Worm (Caenorhabditis elegans) whole organism, late embryonic: Measurements from ENCODE around the gene srd-25.

Experiments used
- C38D4.7 ChIP-seq: fragments of 200-800 bp; sonication (Bioruptor generic); optimal IDR thresholded peaks from 2 replicates; lab custom pipeline; 2018; ENCODE audit warnings: mild to moderate bottlenecking, missing genetic modification characterization, moderate library complexity, missing compliant biosample characterization
- F13H6.1 ChIP-seq: sonication (generic microtip); optimal IDR thresholded peaks from 2 replicates; lab custom pipeline; 2016; ENCODE audit warnings: missing genetic modification characterization, missing compliant biosample characterization
- K09A11.1 ChIP-seq: sonication (generic microtip); optimal IDR thresholded peaks from 2 replicates; lab custom pipeline; 2017; ENCODE audit warnings: antibody characterized with exemption, mild to moderate bottlenecking, missing genetic modification characterization, missing compliant biosample characterization; ENCODE audit not compliant: insufficient read depth
- T23F11.4 ChIP-seq: fragments of 200-800 bp; sonication (Bioruptor generic); optimal IDR thresholded peaks from 2 replicates; lab custom pipeline; 2018; ENCODE audit warnings: mild to moderate bottlenecking, missing genetic modification characterization, missing compliant biosample characterization
- Y22D7AL.16 ChIP-seq: sonication (generic microtip); optimal IDR thresholded peaks from 2 replicates; lab custom pipeline; 2016; ENCODE audit warnings: missing genetic modification characterization, missing compliant biosample characterization
- ama-1 ChIP-seq: fragments of 150-350 bp; optimal IDR thresholded peaks from 2 replicates; lab custom pipeline; 2014
- ceh-14 ChIP-seq: sonication (generic microtip); optimal IDR thresholded peaks from 2 replicates; lab custom pipeline; 2016; ENCODE audit warnings: missing genotype, missing genetic modification characterization, missing compliant biosample characterization
- ceh-19 ChIP-seq: fragments of 200-800 bp; sonication (Bioruptor generic); optimal IDR thresholded peaks from 2 replicates; lab custom pipeline; 2018; ENCODE audit warnings: mild to moderate bottlenecking, missing genetic modification characterization, missing compliant biosample characterization
- ceh-24 ChIP-seq: sonication (generic microtip); optimal IDR thresholded peaks from 2 replicates; lab custom pipeline; 2016; ENCODE audit warnings: mild to moderate bottlenecking, missing genetic modification characterization, missing compliant biosample characterization
- ceh-31 ChIP-seq: sonication (generic microtip); optimal IDR thresholded peaks from 2 replicates; lab custom pipeline; 2016; ENCODE audit warnings: missing genetic modification characterization, missing compliant biosample characterization
- ceh-48 ChIP-seq: sonication (generic microtip); optimal IDR thresholded peaks from 2 replicates; lab custom pipeline; 2016; ENCODE audit warnings: missing genetic modification characterization, inconsistent platforms, missing compliant biosample characterization
- elt-2 ChIP-seq: sonication (generic microtip); optimal IDR thresholded peaks from 2 replicates; lab custom pipeline; 2016; ENCODE audit warnings: missing genetic modification reagents, missing genetic modification characterization, missing compliant biosample characterization
- ets-4 ChIP-seq: sonication (generic microtip); optimal IDR thresholded peaks from 2 replicates; lab custom pipeline; 2016; ENCODE audit warnings: missing genetic modification characterization, missing compliant biosample characterization
- eyg-1 ChIP-seq: sonication (generic microtip); optimal IDR thresholded peaks from 2 replicates; lab custom pipeline; 2016; ENCODE audit warnings: missing genotype, missing genetic modification characterization, missing compliant biosample characterization
- fkh-10 ChIP-seq: fragments of 150-350 bp; optimal IDR thresholded peaks from 2 replicates; lab custom pipeline; 2014; ENCODE audit warnings: missing biosample characterization, missing genetic modification reagents, missing genetic modification characterization
- gmeb-2 ChIP-seq: sonication (generic microtip); optimal IDR thresholded peaks from 2 replicates; lab custom pipeline; 2016; ENCODE audit warnings: missing genetic modification characterization, inconsistent platforms, missing compliant biosample characterization
- hlh-15 ChIP-seq: sonication (generic microtip); optimal IDR thresholded peaks from 2 replicates; lab custom pipeline; 2016; ENCODE audit warnings: missing genetic modification characterization, missing compliant biosample characterization
- hlh-6 ChIP-seq: sonication (generic microtip); optimal IDR thresholded peaks from 2 replicates; lab custom pipeline; 2016; ENCODE audit warnings: missing genotype, missing genetic modification characterization, missing compliant biosample characterization
- hlh-8 ChIP-seq: sonication (generic microtip); optimal IDR thresholded peaks from 2 replicates; lab custom pipeline; 2016; ENCODE audit warnings: missing genotype, missing genetic modification characterization, missing compliant biosample characterization
- lim-6 ChIP-seq: sonication (generic microtip); optimal IDR thresholded peaks from 2 replicates; lab custom pipeline; 2016; ENCODE audit warnings: missing genetic modification characterization, missing compliant biosample characterization
- lin-11 ChIP-seq: fragments of 200-800 bp; sonication (Bioruptor generic); optimal IDR thresholded peaks from 2 replicates; lab custom pipeline; 2018; ENCODE audit warnings: mild to moderate bottlenecking, missing genetic modification characterization, missing compliant biosample characterization
- madf-2 ChIP-seq: sonication (generic microtip); optimal IDR thresholded peaks from 2 replicates; lab custom pipeline; 2017; ENCODE audit warnings: missing genetic modification characterization, missing compliant biosample characterization
- nhr-11 ChIP-seq: fragments of 150-350 bp; optimal IDR thresholded peaks from 2 replicates; lab custom pipeline; 2014; ENCODE audit warnings: missing biosample characterization, missing genetic modification characterization
- odd-2 ChIP-seq: sonication (generic microtip); optimal IDR thresholded peaks from 2 replicates; lab custom pipeline; 2017; ENCODE audit warnings: antibody characterized with exemption, mild to moderate bottlenecking, missing genetic modification characterization, missing compliant biosample characterization
- pag-3 ChIP-seq: sonication (generic microtip); optimal IDR thresholded peaks from 2 replicates; lab custom pipeline; 2016; ENCODE audit warnings: missing compliant biosample characterization, missing genetic modification characterization, borderline replicate concordance
- pax-1 ChIP-seq: fragments of 150-350 bp; optimal IDR thresholded peaks from 2 replicates; lab custom pipeline; 2014; ENCODE audit warnings: missing biosample characterization, missing genetic modification characterization
- pha-2 ChIP-seq: sonication (generic microtip); optimal IDR thresholded peaks from 2 replicates; lab custom pipeline; 2017; ENCODE audit warnings: mild to moderate bottlenecking, missing genetic modification characterization, missing compliant biosample characterization
- pqm-1 ChIP-seq: sonication (generic microtip); optimal IDR thresholded peaks from 2 replicates; lab custom pipeline; 2016; ENCODE audit warnings: missing genetic modification characterization, missing compliant biosample characterization
- pros-1 ChIP-seq: fragments of 150-350 bp; optimal IDR thresholded peaks from 2 replicates; lab custom pipeline; 2014; ENCODE audit warnings: missing biosample characterization, missing genetic modification reagents, missing genetic modification characterization
- sdc-2 ChIP-seq: sonication (generic microtip); optimal IDR thresholded peaks from 2 replicates; lab custom pipeline; 2016; ENCODE audit warnings: missing genotype, missing genetic modification characterization, missing compliant biosample characterization
- sox-2 ChIP-seq: fragments of 200-800 bp; sonication (Bioruptor generic); IDR thresholded peaks from 2 replicates; pipeline ENCODE4 v1.3.6; 2022; ENCODE audit warnings: missing genetic modification reagents, missing genetic modification characterization, missing compliant biosample characterization
- sox-4 ChIP-seq: sonication (generic microtip); optimal IDR thresholded peaks from 2 replicates; lab custom pipeline; 2017; ENCODE audit warnings: mild to moderate bottlenecking, missing genetic modification characterization, inconsistent platforms, missing compliant biosample characterization
- syd-9 ChIP-seq: sonication (generic microtip); optimal IDR thresholded peaks from 2 replicates; lab custom pipeline; 2016; ENCODE audit warnings: mild to moderate bottlenecking, missing genetic modification characterization, moderate library complexity, missing compliant biosample characterization
- tbx-2 ChIP-seq: sonication (generic microtip); optimal IDR thresholded peaks from 2 replicates; lab custom pipeline; 2016; ENCODE audit warnings: missing genetic modification characterization, missing compliant biosample characterization
- unc-3 ChIP-seq, 2 experiments: fragments of 200-800 bp in 1 of 2; sonication (Bioruptor generic) in 1 of 2; sonication (generic microtip) in 1 of 2; conservative IDR thresholded peaks in 1 of 2; optimal IDR thresholded peaks in 1 of 2; 2 replicates each; pipeline versions ENCODE4 v1.3.6 to Lab custom; 2016 to 2022; ENCODE audit warnings: missing compliant biosample characterization in 2 of 2, missing genetic modification characterization in 2 of 2, missing genetic modification reagents in 1 of 2
- unc-42 ChIP-seq: sonication (generic microtip); optimal IDR thresholded peaks from 2 replicates; lab custom pipeline; 2016; ENCODE audit warnings: missing genotype, missing genetic modification characterization, missing compliant biosample characterization
- zip-5 ChIP-seq: sonication (generic microtip); optimal IDR thresholded peaks from 2 replicates; lab custom pipeline; 2016; ENCODE audit warnings: missing genetic modification characterization, missing compliant biosample characterization
- ztf-16 ChIP-seq: sonication (generic microtip); optimal IDR thresholded peaks from 2 replicates; lab custom pipeline; 2017; ENCODE audit warnings: missing genetic modification characterization, missing compliant biosample characterization

The srd-25 gene

DNA sequence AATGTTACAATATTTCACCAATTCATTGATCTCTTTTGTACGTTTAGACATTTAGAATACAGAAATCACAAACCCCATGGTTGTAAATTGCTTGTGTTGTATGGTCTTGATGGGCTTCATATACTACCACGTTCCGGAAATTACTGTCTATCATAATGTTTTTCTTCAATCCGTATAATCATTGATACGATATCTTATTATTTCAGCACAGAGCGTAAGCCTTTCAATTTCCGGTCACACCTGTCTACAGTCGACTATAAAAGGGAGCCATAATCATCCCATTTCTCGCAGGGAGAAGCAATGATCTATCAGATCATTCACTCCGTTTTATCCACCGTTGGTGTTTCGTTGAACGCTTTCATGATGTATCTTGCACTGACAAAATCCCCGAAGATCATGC, 2.3 kb upstream of the srd-25 start, which contains the start of gene srd-30:
TSS of gene srd-30 (plus strand) at position 301 of the 400 bp plus-strand sequence.
- no peak for TF ChIP-seq hlh-8 (tag; lab: Kevin White, UChicago)
- no peak for TF ChIP-seq eyg-1 (tag; lab: Kevin White, UChicago)
- TF ChIP-seq C38D4.7 (GFP tag; lab: Kevin White, UChicago), result no peak
- TF ChIP-seq F13H6.1 (tag; lab: Kevin White, UChicago), result no peak
- TF ChIP-seq unc-3 (GFP tag; conservative IDR thresholded peaks at IDR 0.05; lab: Robert Waterston, UW), result no peak
- TF ChIP-seq unc-3 (tag; optimal IDR thresholded peaks at IDR 0.05; lab: Kevin White, UChicago), result no peak
- TF ChIP-seq lin-11 (tag; lab: Kevin White, UChicago), result no peak
- TF ChIP-seq unc-42 (tag; lab: Kevin White, UChicago), result no peak
- TF ChIP-seq pha-2 (tag; lab: Kevin White, UChicago), result no peak
- no peak for TF ChIP-seq tbx-2 (tag; lab: Kevin White, UChicago)
- no peak for TF ChIP-seq hlh-6 (tag; lab: Kevin White, UChicago)
- no peak for TF ChIP-seq sdc-2 (tag; lab: Kevin White, UChicago)
- no peak for TF ChIP-seq zip-5 (tag; lab: Kevin White, UChicago)
- no peak for TF ChIP-seq odd-2 (tag; lab: Kevin White, UChicago)
- no peak for TF ChIP-seq lim-6 (tag; lab: Kevin White, UChicago)
- no peak for TF ChIP-seq nhr-11 (tag; lab: Kevin White, UChicago)
- TF ChIP-seq ceh-14, result no peak
- no peak for TF ChIP-seq syd-9 (tag; lab: Kevin White, UChicago)

DNA sequence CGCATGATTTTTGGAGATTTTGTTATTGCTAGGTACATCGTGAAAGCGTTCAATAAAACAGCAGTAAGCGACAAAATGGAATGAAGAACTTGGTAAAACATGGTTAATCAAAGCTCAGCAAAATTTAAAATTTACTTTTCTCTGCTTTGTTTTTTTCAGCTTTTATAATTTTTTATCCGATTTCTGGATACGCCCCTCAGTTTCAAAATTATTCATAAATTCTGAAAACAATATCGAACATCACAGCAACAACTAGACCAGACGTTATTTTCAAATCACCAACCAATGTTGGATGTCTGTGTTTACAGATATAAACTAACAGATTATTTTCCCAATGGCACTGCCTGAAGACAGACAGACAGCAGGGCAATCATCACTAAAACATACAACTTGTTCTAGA, 2.8 kb downstream of the srd-25 start, which contains the start of gene srd-31:
TSS of gene srd-31 (minus strand) at position 101 of the 400 bp plus-strand sequence.
- TF ChIP-seq pqm-1 (tag; lab: Kevin White, UChicago), result no peak
- no peak for TF ChIP-seq gmeb-2 (tag; lab: Kevin White, UChicago)
- no peak for TF ChIP-seq unc-3 (GFP tag; conservative IDR thresholded peaks at IDR 0.05; lab: Robert Waterston, UW)
- no peak for TF ChIP-seq unc-3 (tag; optimal IDR thresholded peaks at IDR 0.05; lab: Kevin White, UChicago)

DNA sequence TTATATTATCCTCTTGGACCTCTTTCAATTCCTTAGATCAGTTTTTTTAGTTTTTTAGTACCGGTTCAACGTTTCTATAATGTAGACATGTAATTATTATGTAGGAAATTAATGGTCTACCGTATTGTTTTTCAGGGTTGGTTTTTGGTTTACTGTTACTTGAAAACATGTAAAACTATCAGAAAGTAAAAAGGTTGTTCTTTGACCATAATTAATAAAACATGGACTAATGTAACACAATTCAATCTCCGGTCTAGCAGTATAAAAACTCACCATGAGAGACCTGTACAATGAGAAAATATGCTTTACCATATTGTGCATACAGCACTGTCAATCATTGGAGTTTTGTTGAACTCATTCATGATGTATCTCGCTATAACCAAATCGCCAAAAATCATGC, 3.6 kb downstream of the srd-25 start, which contains the start of gene srd-29:
TSS of gene srd-29 (plus strand) at position 301 of the 400 bp plus-strand sequence.
- TF ChIP-seq ceh-19 (GFP tag; lab: Kevin White, UChicago) (no peak), ceh-31 (tag; lab: Kevin White, UChicago) (no peak), lin-11 (tag; lab: Kevin White, UChicago) (no peak), zip-5 (tag; lab: Kevin White, UChicago) (no peak), Y22D7AL.16 (tag; lab: Kevin White, UChicago) (no peak), pax-1 (tag; lab: Kevin White, UChicago) (no peak), hlh-8 (tag; lab: Kevin White, UChicago) (no peak), ceh-24 (no peak), ama-1 (lab: Kevin White, UChicago) (no peak), sox-2 (no peak), pag-3 (tag; lab: Kevin White, UChicago) (no peak), madf-2 (no peak)
- TF ChIP-seq, all 69 proteins: peak for 0

DNA sequence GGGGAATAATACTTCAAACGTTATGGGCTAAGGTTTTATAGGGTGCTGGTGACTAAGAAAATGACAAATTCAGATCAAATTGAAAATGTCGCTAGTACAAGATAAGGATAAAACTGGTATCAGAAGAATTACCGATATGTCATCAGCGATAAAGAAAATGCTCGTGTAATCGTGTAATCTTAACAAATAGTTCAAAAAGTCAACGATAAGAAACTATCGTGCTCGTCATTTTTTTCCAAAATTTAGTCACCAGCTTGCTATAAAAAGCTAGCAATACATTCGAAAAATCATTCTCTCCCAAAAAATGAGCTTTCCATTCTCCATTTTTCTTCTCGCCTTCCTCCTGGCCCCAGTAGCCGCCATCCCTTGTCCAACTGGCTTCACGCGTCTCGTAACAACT, 6.0 kb downstream of the srd-25 start, which contains the start of gene clec-45:
TSS of gene clec-45 (plus strand) at position 301 of the 400 bp plus-strand sequence.
- TF ChIP-seq pros-1 (tag; lab: Kevin White, UChicago) (no peak), elt-2 (no peak), pax-1 (tag; lab: Kevin White, UChicago) (no peak), fkh-10 (GFP tag; lab: Kevin White, UChicago) (no peak), hlh-15 (tag; lab: Kevin White, UChicago) (no peak), ets-4 (tag; lab: Kevin White, UChicago) (no peak), sox-4 (tag; lab: Kevin White, UChicago) (no peak), lin-11 (tag; lab: Kevin White, UChicago) (no peak), ztf-16 (no peak), ceh-24 (no peak), K09A11.1 (tag; lab: Kevin White, UChicago) (no peak), T23F11.4 (no peak), C38D4.7 (GFP tag; lab: Kevin White, UChicago) (no peak), ceh-48 (tag; lab: Kevin White, UChicago) (no peak)
- TF ChIP-seq, all 69 proteins: peak for 0
